Worm (Caenorhabditis elegans) whole organism, L1 larva: ENCODE results near the gene mrpl-53.

Experiments used
- C04F5.9 ChIP-seq: sonication (generic microtip); optimal IDR thresholded peaks from 2 replicates; lab custom pipeline; 2016; ENCODE audit warnings: missing genetic modification characterization, missing compliant biosample characterization
- C34B4.2 ChIP-seq: sonication (generic microtip); optimal IDR thresholded peaks from 2 replicates; lab custom pipeline; 2017; ENCODE audit warnings: mild to moderate bottlenecking, missing genetic modification characterization, missing compliant biosample characterization
- F16B12.6 ChIP-seq: fragments of 150-350 bp; optimal IDR thresholded peaks from 2 replicates; lab custom pipeline; 2014; ENCODE audit warnings: missing biosample characterization, missing genetic modification characterization
- Y116A8C.19 ChIP-seq: sonication (generic microtip); optimal IDR thresholded peaks from 2 replicates; lab custom pipeline; 2016; ENCODE audit warnings: missing compliant biosample characterization, missing genetic modification characterization, borderline replicate concordance
- aha-1 ChIP-seq: fragments of 150-350 bp; optimal IDR thresholded peaks from 2 replicates; lab custom pipeline; 2014; ENCODE audit warnings: missing biosample characterization, missing genetic modification characterization
- alr-1 ChIP-seq: fragments of 200-800 bp; sonication (Bioruptor generic); optimal IDR thresholded peaks from 2 replicates; lab custom pipeline; 2018; ENCODE audit warnings: borderline replicate concordance, mild to moderate bottlenecking, missing genetic modification characterization, missing compliant biosample characterization
- aly-2 ChIP-seq: fragments of 150-350 bp; optimal IDR thresholded peaks from 2 replicates; lab custom pipeline; 2014; ENCODE audit warnings: missing biosample characterization, missing genetic modification characterization
- ama-1 ChIP-seq: fragments of 150-350 bp; optimal IDR thresholded peaks from 2 replicates; lab custom pipeline; 2014
- ceh-63 ChIP-seq: fragments of 200-800 bp; sonication (Bioruptor generic); optimal IDR thresholded peaks from 2 replicates; lab custom pipeline; 2018; ENCODE audit warnings: mild to moderate bottlenecking, missing genetic modification characterization, missing compliant biosample characterization
- ceh-8 ChIP-seq: fragments of 200-800 bp; sonication (Bioruptor generic); optimal IDR thresholded peaks from 2 replicates; lab custom pipeline; 2018; ENCODE audit warnings: mild to moderate bottlenecking, missing genetic modification characterization, moderate library complexity, missing compliant biosample characterization
- ceh-88 ChIP-seq: fragments of 200-800 bp; sonication (Bioruptor generic); IDR thresholded peaks from 2 replicates; pipeline ENCODE4 v1.3.6; 2022; ENCODE audit warnings: missing genetic modification characterization, missing compliant biosample characterization
- ceh-90 ChIP-seq: sonication (generic microtip); optimal IDR thresholded peaks from 2 replicates; lab custom pipeline; 2016; ENCODE audit warnings: missing genetic modification characterization, missing compliant biosample characterization
- ces-1 ChIP-seq: fragments of 150-350 bp; optimal IDR thresholded peaks from 2 replicates; lab custom pipeline; 2014; ENCODE audit warnings: missing biosample characterization, missing genetic modification reagents, missing genetic modification characterization
- dsc-1 ChIP-seq: sonication (generic microtip); optimal IDR thresholded peaks from 2 replicates; lab custom pipeline; 2016; ENCODE audit warnings: mild to moderate bottlenecking, missing genetic modification characterization, missing compliant biosample characterization
- efl-1 ChIP-seq, 4 experiments: fragments of 150-350 bp; optimal IDR thresholded peaks in 3 of 4; peaks in 1 of 4; 1 replicate in 1 of 4; 2 replicates in 3 of 4; lab custom pipeline; 2014; ENCODE audit warnings: missing biosample characterization in 2 of 4, missing genetic modification characterization in 2 of 4, missing genetic modification reagents in 2 of 4
- egl-13 ChIP-seq: sonication (generic microtip); optimal IDR thresholded peaks from 2 replicates; lab custom pipeline; 2016; ENCODE audit warnings: missing genotype, missing genetic modification reagents, missing genetic modification characterization, missing compliant biosample characterization
- elt-2 ChIP-seq: sonication (generic microtip); optimal IDR thresholded peaks from 2 replicates; lab custom pipeline; 2016; ENCODE audit warnings: missing genetic modification characterization, mild to moderate bottlenecking, inconsistent platforms, missing compliant biosample characterization, missing genetic modification reagents
- ets-5 ChIP-seq: fragments of 200-800 bp; sonication (Bioruptor generic); IDR thresholded peaks from 2 replicates; pipeline ENCODE4 v1.3.6; 2022; ENCODE audit warnings: missing genetic modification characterization, missing compliant biosample characterization
- fkh-8 ChIP-seq: sonication (generic microtip); optimal IDR thresholded peaks from 2 replicates; lab custom pipeline; 2016; ENCODE audit warnings: mild to moderate bottlenecking, missing genetic modification characterization, missing compliant biosample characterization
- fos-1 ChIP-seq: fragments of 150-350 bp; optimal IDR thresholded peaks from 2 replicates; lab custom pipeline; 2014; ENCODE audit warnings: missing biosample characterization, missing genetic modification characterization
- grh-1 ChIP-seq: fragments of 200-800 bp; sonication (Bioruptor generic); IDR thresholded peaks from 2 replicates; pipeline ENCODE4 v1.3.6; 2022; ENCODE audit warnings: missing genetic modification reagents, missing genetic modification characterization, missing compliant biosample characterization
- hlh-4 ChIP-seq: sonication (generic microtip); optimal IDR thresholded peaks from 2 replicates; lab custom pipeline; 2016; ENCODE audit warnings: mild to moderate bottlenecking, missing genetic modification characterization, missing compliant biosample characterization
- irx-1 ChIP-seq: sonication (generic microtip); optimal IDR thresholded peaks from 2 replicates; lab custom pipeline; 2016; ENCODE audit warnings: missing genetic modification characterization, missing compliant biosample characterization
- jun-1 ChIP-seq: fragments of 150-350 bp; optimal IDR thresholded peaks from 2 replicates; lab custom pipeline; 2014; ENCODE audit warnings: missing biosample characterization, missing genetic modification reagents, missing genetic modification characterization
- lin-13 ChIP-seq: fragments of 150-350 bp; optimal IDR thresholded peaks from 2 replicates; lab custom pipeline; 2014; ENCODE audit warnings: missing biosample characterization, missing genetic modification reagents, missing genetic modification characterization
- lin-15B ChIP-seq: fragments of 150-350 bp; sonication (generic microtip); optimal IDR thresholded peaks from 3 replicates; lab custom pipeline; 2014; ENCODE audit warnings: missing biosample characterization, missing genetic modification characterization
- lin-35 ChIP-seq, 2 experiments: fragments of 150-350 bp; optimal IDR thresholded peaks; 2 replicates each; lab custom pipeline; 2014; ENCODE audit warnings: missing biosample characterization in 2 of 2, missing genetic modification characterization in 2 of 2, missing genetic modification reagents in 2 of 2
- lin-39 ChIP-seq: fragments of 150-350 bp; optimal IDR thresholded peaks from 2 replicates; lab custom pipeline; 2014; ENCODE audit warnings: missing biosample characterization, missing genetic modification reagents, missing genetic modification characterization
- lir-3 ChIP-seq: sonication (generic microtip); optimal IDR thresholded peaks from 2 replicates; lab custom pipeline; 2016; ENCODE audit warnings: mild to moderate bottlenecking, missing genetic modification characterization, moderate library complexity, missing compliant biosample characterization; ENCODE audit not compliant: poor library complexity
- nhr-11 ChIP-seq: fragments of 150-350 bp; optimal IDR thresholded peaks from 2 replicates; lab custom pipeline; 2014; ENCODE audit warnings: missing biosample characterization, missing genetic modification characterization
- nhr-12 ChIP-seq: sonication (generic microtip); optimal IDR thresholded peaks from 2 replicates; lab custom pipeline; 2017; ENCODE audit warnings: missing biosample characterization, missing genetic modification characterization
- nhr-20 ChIP-seq: sonication (generic microtip); optimal IDR thresholded peaks from 2 replicates; lab custom pipeline; 2016; ENCODE audit warnings: mild to moderate bottlenecking, missing genetic modification characterization, missing compliant biosample characterization
- nhr-28 ChIP-seq: fragments of 150-350 bp; optimal IDR thresholded peaks from 2 replicates; lab custom pipeline; 2014; ENCODE audit warnings: missing biosample characterization, missing genetic modification characterization
- nhr-47 ChIP-seq: sonication (generic microtip); optimal IDR thresholded peaks from 2 replicates; lab custom pipeline; 2016; ENCODE audit warnings: mild to moderate bottlenecking, missing genetic modification characterization, moderate library complexity, missing compliant biosample characterization
- nhr-71 ChIP-seq: sonication (generic microtip); optimal IDR thresholded peaks from 2 replicates; lab custom pipeline; 2016; ENCODE audit warnings: mild to moderate bottlenecking, missing genetic modification characterization, moderate library complexity, missing compliant biosample characterization
- nhr-77 ChIP-seq: fragments of 150-350 bp; optimal IDR thresholded peaks from 2 replicates; lab custom pipeline; 2014; ENCODE audit warnings: missing biosample characterization, missing genetic modification characterization
- nhr-84 ChIP-seq: sonication (generic microtip); optimal IDR thresholded peaks from 2 replicates; lab custom pipeline; 2017; ENCODE audit warnings: missing biosample characterization, missing genetic modification characterization
- pag-3 ChIP-seq: sonication (generic microtip); optimal IDR thresholded peaks from 2 replicates; lab custom pipeline; 2017; ENCODE audit warnings: missing genetic modification characterization, mild to moderate bottlenecking, missing compliant biosample characterization, antibody characterized with exemption, borderline replicate concordance; ENCODE audit not compliant: insufficient read depth
- pax-3 ChIP-seq: fragments of 200-800 bp; sonication (Bioruptor generic); optimal IDR thresholded peaks from 2 replicates; lab custom pipeline; 2018; ENCODE audit warnings: mild to moderate bottlenecking, missing genetic modification characterization, moderate library complexity, missing compliant biosample characterization
- skn-1 ChIP-seq: fragments of 150-350 bp; optimal IDR thresholded peaks from 2 replicates; lab custom pipeline; 2014; ENCODE audit warnings: missing biosample characterization, missing genetic modification characterization
- sox-4 ChIP-seq: sonication (generic microtip); optimal IDR thresholded peaks from 2 replicates; lab custom pipeline; 2016; ENCODE audit warnings: missing genetic modification characterization, missing compliant biosample characterization
- sptf-1 ChIP-seq: fragments of 150-350 bp; optimal IDR thresholded peaks from 2 replicates; lab custom pipeline; 2014; ENCODE audit warnings: missing biosample characterization, missing genetic modification characterization
- swsn-7 ChIP-seq: sonication (generic microtip); optimal IDR thresholded peaks from 2 replicates; lab custom pipeline; 2016; ENCODE audit warnings: missing genetic modification characterization, missing compliant biosample characterization
- tbx-2 ChIP-seq: sonication (generic microtip); optimal IDR thresholded peaks from 2 replicates; lab custom pipeline; 2016; ENCODE audit warnings: missing genetic modification characterization, missing compliant biosample characterization
- unc-130 ChIP-seq: fragments of 150-350 bp; optimal IDR thresholded peaks from 2 replicates; lab custom pipeline; 2017; ENCODE audit warnings: missing biosample characterization, missing genetic modification characterization, inconsistent platforms
- unc-86 ChIP-seq: sonication (generic microtip); optimal IDR thresholded peaks from 2 replicates; lab custom pipeline; 2016; ENCODE audit warnings: missing genetic modification characterization, missing compliant biosample characterization
- unc-98 ChIP-seq: fragments of 200-800 bp; sonication (Bioruptor generic); IDR thresholded peaks from 2 replicates; pipeline ENCODE4 v1.3.6; 2022; ENCODE audit warnings: missing genetic modification characterization, missing compliant biosample characterization
- vab-15 ChIP-seq: sonication (generic microtip); optimal IDR thresholded peaks from 2 replicates; lab custom pipeline; 2017; ENCODE audit warnings: missing genotype, mild to moderate bottlenecking, missing genetic modification characterization, missing compliant biosample characterization
- zag-1 ChIP-seq: fragments of 150-350 bp; optimal IDR thresholded peaks from 2 replicates; lab custom pipeline; 2014; ENCODE audit warnings: missing biosample characterization, missing genetic modification characterization
- zip-4 ChIP-seq: fragments of 200-800 bp; sonication (Bioruptor generic); optimal IDR thresholded peaks from 2 replicates; lab custom pipeline; 2018; ENCODE audit warnings: mild to moderate bottlenecking, missing genetic modification characterization, moderate library complexity, missing compliant biosample characterization
- ztf-11 ChIP-seq, 2 experiments: sonication (generic microtip); optimal IDR thresholded peaks; 2 replicates each; lab custom pipeline; 2016 to 2017; ENCODE audit warnings: missing genetic modification characterization in 2 of 2, missing biosample characterization in 1 of 2, missing compliant biosample characterization in 1 of 2

Gene mrpl-53

DNA sequence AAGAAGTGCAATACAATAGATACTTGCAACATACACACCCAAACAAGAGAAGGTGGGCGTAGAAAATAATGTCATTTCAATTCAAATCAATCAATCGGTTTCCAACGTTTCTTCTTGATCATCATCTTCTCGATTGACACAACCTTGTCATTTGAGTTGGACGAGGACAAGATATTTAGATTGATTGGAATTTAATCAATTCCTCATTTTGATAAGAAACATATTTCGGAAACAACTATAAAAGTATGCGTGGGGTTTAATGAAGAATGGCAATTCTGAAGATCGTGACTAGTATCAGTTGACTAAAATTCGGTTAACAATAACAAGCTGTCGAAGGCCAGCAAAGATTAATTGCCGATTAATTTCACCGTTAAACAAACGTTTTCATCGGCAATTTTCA, 23.2 kb downstream of the mrpl-53 start (continued):
- TF ChIP-seq grh-1 (GFP tag; lab: Robert Waterston, UW) (no peak), ceh-8 (GFP tag; lab: Kevin White, UChicago) (no peak), zag-1 (tag; lab: Kevin White, UChicago) (no peak), nhr-77 (tag; lab: Kevin White, UChicago) (no peak), nhr-28 (tag; lab: Kevin White, UChicago) (no peak), unc-86 (tag; lab: Kevin White, UChicago) (no peak), swsn-7 (no peak), alr-1 (tag; lab: Kevin White, UChicago) (no peak), Y116A8C.19 (tag; lab: Kevin White, UChicago) (no peak), skn-1 (tag; lab: Kevin White, UChicago) (no peak), aha-1 (tag; lab: Kevin White, UChicago) (no peak), ceh-63 (GFP tag; lab: Kevin White, UChicago) (no peak), lir-3 (tag; lab: Kevin White, UChicago) (no peak), nhr-47 (no peak), ama-1 (lab: Kevin White, UChicago) (no peak), pag-3 (tag; lab: Kevin White, UChicago) (no peak), efl-1 (optimal IDR thresholded peaks at IDR 0.05; lab: Kevin White, UChicago) (no peak), efl-1 (GFP tag; optimal IDR thresholded peaks at IDR 0.05 in 1 of 2; lab: Kevin White, UChicago) (peak in 1 of 2 experiments; percentile 40), unc-98 (GFP tag; lab: Robert Waterston, UW) (no peak), aly-2 (tag; lab: Kevin White, UChicago) (no peak), ceh-90 (no peak), nhr-71 (peak; percentile 11), sptf-1 (tag; lab: Kevin White, UChicago) (no peak), lin-13 (GFP tag; lab: Kevin White, UChicago) (no peak), nhr-12 (tag; lab: Kevin White, UChicago) (no peak), F16B12.6 (tag; lab: Kevin White, UChicago) (no peak), vab-15 (tag; lab: Kevin White, UChicago) (peak; percentile 37), hlh-4 (tag; lab: Kevin White, UChicago) (no peak), nhr-84 (tag; lab: Kevin White, UChicago) (no peak), egl-13 (tag; lab: Kevin White, UChicago) (no peak), tbx-2 (tag; lab: Kevin White, UChicago) (peak; percentile 10), ces-1 (no peak), lin-35 (GFP tag; optimal IDR thresholded peaks at IDR 0.05; lab: Kevin White, UChicago) (peak in 1 of 2 experiments; percentile 29), C04F5.9 (tag; lab: Kevin White, UChicago) (no peak), sox-4 (tag; lab: Kevin White, UChicago) (no peak), pax-3 (tag; lab: Kevin White, UChicago) (no peak), ceh-88 (no peak), irx-1 (tag; lab: Kevin White, UChicago) (no peak), ztf-11 (tag; optimal IDR thresholded peaks at IDR 0.05; lab: Kevin White, UChicago) (no peak), C34B4.2 (no peak), jun-1 (tag; lab: Kevin White, UChicago) (no peak), lin-39 (tag; lab: Kevin White, UChicago) (no peak), dsc-1 (tag; lab: Kevin White, UChicago) (no peak), nhr-11 (no peak), zip-4 (GFP tag; lab: Kevin White, UChicago) (no peak), fos-1 (tag; lab: Kevin White, UChicago) (no peak), unc-130 (tag; lab: Kevin White, UChicago) (peak; percentile 51), ets-5 (no peak), fkh-8 (tag; lab: Kevin White, UChicago) (no peak), nhr-20 (tag; lab: Kevin White, UChicago) (peak; percentile 13), elt-2 (tag; lab: Kevin White, UChicago) (no peak), lin-15B (tag; lab: Kevin White, UChicago) (no peak)
